Worm (Caenorhabditis elegans): ENCODE results near the gene aat-1.
"Not testable (repeated sequence)": the region's sequence is repeated elsewhere in the genome, so short reads cannot be mapped to it uniquely, and the experiment has no call there.

Gene aat-1

DNA sequence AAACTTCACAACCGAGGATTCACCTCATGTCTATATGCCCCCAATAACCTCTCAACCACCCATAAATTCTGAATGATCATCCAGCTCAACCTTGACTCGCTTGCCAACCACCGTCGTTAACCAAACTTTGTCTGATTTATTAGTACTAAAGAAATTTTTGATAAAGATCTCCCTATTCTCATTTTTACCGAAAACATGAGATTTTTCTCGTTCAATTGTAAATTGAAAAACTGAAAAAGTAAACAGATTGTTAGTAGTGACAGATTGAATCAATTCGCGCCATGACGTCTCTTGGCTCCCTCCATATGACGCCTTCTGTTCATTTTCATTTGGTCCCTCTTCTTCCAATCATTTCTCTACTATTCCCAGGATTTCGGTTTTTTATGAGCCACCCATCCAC lies 6.5 kb upstream of the aat-1 start:
- no peak for TF ChIP-seq unc-39 (tag; optimal IDR thresholded peaks at IDR 0.05)
- no peak for TF ChIP-seq mep-1 (tag; optimal IDR thresholded peaks at IDR 0.05)
- TF ChIP-seq unc-62 (GFP tag; optimal IDR thresholded peaks at IDR 0.05): no peak
- TF ChIP-seq nhr-2 (tag; optimal IDR thresholded peaks at IDR 0.05): no peak
- no peak for TF ChIP-seq tbx-8 (GFP tag; optimal IDR thresholded peaks at IDR 0.05)
- no peak for TF ChIP-seq ceh-39 (tag; optimal IDR thresholded peaks at IDR 0.05)
- TF ChIP-seq ces-1 (GFP tag; optimal IDR thresholded peaks at IDR 0.05): no peak
- no peak for TF ChIP-seq snpc-4 (tag; optimal IDR thresholded peaks at IDR 0.05)
- TF ChIP-seq nhr-76 (tag; optimal IDR thresholded peaks at IDR 0.05): no peak
- TF ChIP-seq M03D4.4 (tag; optimal IDR thresholded peaks at IDR 0.05): no peak
- no peak for TF ChIP-seq ceh-83 (GFP tag; optimal IDR thresholded peaks at IDR 0.05)
- no peak for TF ChIP-seq cnd-1 (tag; optimal IDR thresholded peaks at IDR 0.05)
- TF ChIP-seq mab-5 (tag; optimal IDR thresholded peaks at IDR 0.05): no peak
- TF ChIP-seq lin-32 (GFP tag; optimal IDR thresholded peaks at IDR 0.05): no peak
- TF ChIP-seq nhr-12 (tag; optimal IDR thresholded peaks at IDR 0.05): no peak
- no peak for TF ChIP-seq drap-1 (GFP tag; optimal IDR thresholded peaks at IDR 0.05)
- no peak for TF ChIP-seq sptf-1 (tag; optimal IDR thresholded peaks at IDR 0.05)
- TF ChIP-seq zip-8 (tag; optimal IDR thresholded peaks at IDR 0.05): no peak
- TF ChIP-seq ztf-11 (tag; optimal IDR thresholded peaks at IDR 0.05): no peak
- no peak for TF ChIP-seq ceh-43 (GFP tag; optimal IDR thresholded peaks at IDR 0.05)

- TF ChIP-seq elt-3 (tag; optimal IDR thresholded peaks at IDR 0.05); drap-1 (GFP tag; optimal IDR thresholded peaks at IDR 0.05); zip-8 (tag; optimal IDR thresholded peaks at IDR 0.05): not testable (repeated sequence)
These were observed 5.6 kb downstream of the aat-1 start, which contains the start of the genes F27C8.3 and F27C8.2 for ce11 chrIV:9595779-9596406. TSS of gene F27C8.3 (minus strand) at chrIV:9595879. TSS of gene F27C8.2 (plus strand) at chrIV:9596356.

ce11 chrIV:9593456-9593855 lies 8.0 kb downstream of the aat-1 start, which contains the start of gene spp-18:
TSS of gene spp-18 (plus strand) at chrIV:9593712.
- TF ChIP-seq ceh-43 (GFP tag; optimal IDR thresholded peaks at IDR 0.05) (no peak), M03D4.4 (tag; optimal IDR thresholded peaks at IDR 0.05) (no peak), ceh-39 (tag; optimal IDR thresholded peaks at IDR 0.05) (no peak), lin-32 (GFP tag; optimal IDR thresholded peaks at IDR 0.05) (no peak), drap-1 (GFP tag; optimal IDR thresholded peaks at IDR 0.05) (no peak), pha-4 (tag; optimal IDR thresholded peaks at IDR 0.05) (no peak), nhr-76 (tag; optimal IDR thresholded peaks at IDR 0.05) (no peak), mls-2 (tag; optimal IDR thresholded peaks at IDR 0.05) (no peak), mep-1 (tag; optimal IDR thresholded peaks at IDR 0.05) (no peak), unc-39 (tag; optimal IDR thresholded peaks at IDR 0.05) (no peak), nhr-12 (tag; optimal IDR thresholded peaks at IDR 0.05) (no peak), elt-1 (tag; optimal IDR thresholded peaks at IDR 0.05; ENCODE audit: borderline replicate concordance, insufficient read depth) (no peak), bed-3 (GFP tag; optimal IDR thresholded peaks at IDR 0.05) (no peak), ces-1 (GFP tag; optimal IDR thresholded peaks at IDR 0.05) (no peak), lin-13 (tag; optimal IDR thresholded peaks at IDR 0.05) (no peak), zip-8 (tag; optimal IDR thresholded peaks at IDR 0.05) (no peak), hlh-1 (tag; optimal IDR thresholded peaks at IDR 0.05) (no peak), nhr-28 (tag; optimal IDR thresholded peaks at IDR 0.05) (no peak)

DNA sequence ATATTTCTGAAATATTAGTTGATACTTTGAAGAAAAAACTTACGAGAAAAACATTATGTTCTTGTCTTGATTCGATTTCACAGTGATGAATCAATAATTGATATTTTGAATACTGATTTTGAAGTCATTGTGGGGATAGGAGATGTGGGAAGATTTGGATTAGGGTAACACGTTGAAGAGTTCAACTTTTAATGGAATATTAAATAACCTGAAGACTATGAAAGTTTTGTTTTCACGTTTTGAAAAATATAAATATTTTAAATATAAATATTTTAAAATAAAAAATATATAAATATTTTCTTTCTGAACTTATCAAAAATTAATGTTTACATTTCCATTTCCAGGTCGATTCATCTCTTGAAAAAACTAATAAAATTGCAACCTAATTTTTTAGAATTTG lies 9.1 kb downstream of the aat-1 start, which contains the start of gene pei-1:
TSS of gene pei-1 (minus strand) at position 101 of the 400 bp plus-strand sequence.
- TF ChIP-seq cnd-1 (tag; optimal IDR thresholded peaks at IDR 0.05) (no peak), zip-8 (tag; optimal IDR thresholded peaks at IDR 0.05) (no peak), mep-1 (tag; optimal IDR thresholded peaks at IDR 0.05) (no peak), unc-120 (tag; optimal IDR thresholded peaks at IDR 0.05; ENCODE audit: poor library complexity, severe bottlenecking) (no peak), hlh-1 (tag; optimal IDR thresholded peaks at IDR 0.05) (no peak), unc-62 (GFP tag; optimal IDR thresholded peaks at IDR 0.05) (no peak), ceh-83 (GFP tag; optimal IDR thresholded peaks at IDR 0.05) (no peak), drap-1 (GFP tag; optimal IDR thresholded peaks at IDR 0.05) (no peak), nhr-237 (tag; optimal IDR thresholded peaks at IDR 0.05) (no peak), M03D4.4 (tag; optimal IDR thresholded peaks at IDR 0.05) (no peak), elt-1 (tag; optimal IDR thresholded peaks at IDR 0.05; ENCODE audit: borderline replicate concordance, insufficient read depth) (no peak), mab-5 (tag; optimal IDR thresholded peaks at IDR 0.05) (no peak), sptf-1 (tag; optimal IDR thresholded peaks at IDR 0.05) (no peak)
